Worm (Caenorhabditis elegans): ENCODE measurements around the gene atf-2.

ce11 chrII:8703729-8704128 is 48.1 kb upstream of the atf-2 start, which contains the start of gene ceh-7:
- TF ChIP-seq tab-1 (GFP tag; IDR thresholded peaks at IDR 0.05): no peak
- no peak for TF ChIP-seq med-1 (GFP tag; optimal IDR thresholded peaks at IDR 0.05; ENCODE audit: insufficient read depth)
- no peak for TF ChIP-seq flt-1 (GFP tag; IDR thresholded peaks at IDR 0.05)
- no peak for TF ChIP-seq ref-1 (GFP tag; conservative IDR thresholded peaks at IDR 0.05)
